Fruit fly (Drosophila melanogaster) whole organism, embryonic: ENCODE results near the gene CG34125.

Source experiments
- B-H1 ChIP-seq: fragments of 200-800 bp; sonication (Bioruptor generic); IDR thresholded peaks from 3 replicates; pipeline ENCODE4 v1.3.6; 2022; ENCODE audit warnings: missing biosample characterization, missing genetic modification characterization
- CG10147 ChIP-seq: fragments of 200-800 bp; sonication (Bioruptor generic); optimal IDR thresholded peaks from 2 replicates; lab custom pipeline; 2019; ENCODE audit warnings: missing biosample characterization, mild to moderate bottlenecking, missing genetic modification characterization, moderate library complexity
- CG10209 ChIP-seq: fragments of 200-800 bp; sonication (Bioruptor generic); optimal IDR thresholded peaks from 3 replicates; lab custom pipeline; 2017; ENCODE audit warnings: missing biosample characterization, mild to moderate bottlenecking, missing genetic modification characterization, missing genetic modification reagents
- CG10366 ChIP-seq: fragments of 200-800 bp; sonication (Bioruptor generic); IDR thresholded peaks from 2 replicates; pipeline ENCODE4 v1.3.6; 2022; ENCODE audit warnings: missing biosample characterization, missing genetic modification characterization
- CG10565 ChIP-seq: fragments of 200-800 bp; sonication (Bioruptor generic); optimal IDR thresholded peaks from 3 replicates; lab custom pipeline; 2016; ENCODE audit warnings: missing biosample characterization, mild to moderate bottlenecking, missing genetic modification characterization
- CG10654 ChIP-seq: fragments of 200-800 bp; sonication (Bioruptor generic); optimal IDR thresholded peaks from 2 replicates; lab custom pipeline; 2016; ENCODE audit warnings: missing biosample characterization, missing genetic modification characterization
- CG12236 ChIP-seq: fragments of 200-800 bp; sonication (Bioruptor generic); optimal IDR thresholded peaks from 2 replicates; lab custom pipeline; 2016; ENCODE audit warnings: missing biosample characterization, missing genetic modification characterization
- CG15696 ChIP-seq: fragments of 200-800 bp; sonication (Bioruptor generic); optimal IDR thresholded peaks from 2 replicates; lab custom pipeline; 2019; ENCODE audit warnings: missing biosample characterization, mild to moderate bottlenecking, missing genetic modification characterization, moderate library complexity
- CG16813 ChIP-seq: fragments of 200-800 bp; sonication (Bioruptor generic); IDR thresholded peaks from 3 replicates; pipeline ENCODE4 v1.3.6; 2022; ENCODE audit warnings: missing biosample characterization, missing genetic modification characterization; ENCODE audit not compliant: partially characterized antibody
- CG34422 ChIP-seq: fragments of 200-800 bp; sonication (Bioruptor generic); IDR thresholded peaks from 3 replicates; pipeline ENCODE4 v1.3.6; 2022; ENCODE audit warnings: missing biosample characterization, missing genetic modification characterization
- CG3726 ChIP-seq: fragments of 200-800 bp; sonication (Bioruptor generic); IDR thresholded peaks from 3 replicates; pipeline ENCODE4, ENCODE4 v1.3.6; 2022; ENCODE audit warnings: missing biosample characterization, missing genetic modification characterization
- CG4820 ChIP-seq: fragments of 200-800 bp; sonication (Bioruptor generic); optimal IDR thresholded peaks from 3 replicates; lab custom pipeline; 2016; ENCODE audit warnings: missing biosample characterization, missing genetic modification characterization
- CG7372 ChIP-seq: fragments of 200-800 bp; sonication (Bioruptor generic); IDR thresholded peaks from 2 replicates; pipeline ENCODE4 v1.3.6; 2022; ENCODE audit warnings: missing biosample characterization, missing genetic modification characterization
- CG7963 ChIP-seq: fragments of 200-800 bp; sonication (Bioruptor generic); IDR thresholded peaks from 3 replicates; pipeline ENCODE4 v1.3.6; 2022; ENCODE audit warnings: missing biosample characterization, missing genetic modification characterization; ENCODE audit not compliant: partially characterized antibody
- CG9727 ChIP-seq: fragments of 200-800 bp; sonication (Bioruptor generic); optimal IDR thresholded peaks from 3 replicates; lab custom pipeline; 2017; ENCODE audit warnings: missing biosample characterization, mild to moderate bottlenecking, missing genetic modification characterization
- CG9876 ChIP-seq: fragments of 200-800 bp; sonication (Bioruptor generic); optimal IDR thresholded peaks from 2 replicates; lab custom pipeline; 2016; ENCODE audit warnings: missing biosample characterization, missing genetic modification characterization
- Camta ChIP-seq: fragments of 200-800 bp; sonication (Bioruptor generic); optimal IDR thresholded peaks from 2 replicates; lab custom pipeline; 2016; ENCODE audit warnings: missing biosample characterization, missing genetic modification characterization
- CkIIα-i1 ChIP-seq: fragments of 200-800 bp; sonication (Bioruptor generic); IDR thresholded peaks from 2 replicates; pipeline ENCODE4 v1.3.6; 2022; ENCODE audit warnings: missing biosample characterization, missing genetic modification characterization
- CrebB ChIP-seq: fragments of 200-800 bp; sonication (Bioruptor generic); optimal IDR thresholded peaks from 3 replicates; lab custom pipeline; 2018; ENCODE audit warnings: missing biosample characterization, mild to moderate bottlenecking, missing genetic modification characterization
- D ChIP-seq, 2 experiments: fragments of 200-800 bp in 1 of 2; fragments of >200 bp in 1 of 2; sonication (Bioruptor generic) in 1 of 2; optimal IDR thresholded peaks; 2 replicates in 1 of 2; 3 replicates in 1 of 2; lab custom pipeline; 2017; ENCODE audit warnings: mild to moderate bottlenecking in 1 of 2, missing biosample characterization in 1 of 2, missing genetic modification characterization in 1 of 2, missing genetic modification reagents in 1 of 2
- H15 ChIP-seq: fragments of 200-800 bp; sonication (Bioruptor generic); IDR thresholded peaks from 3 replicates; pipeline ENCODE4 v1.3.6; 2022; ENCODE audit warnings: missing biosample characterization, missing genetic modification characterization
- HLH4C ChIP-seq: fragments of 200-800 bp; sonication (Bioruptor generic); IDR thresholded peaks from 3 replicates; pipeline ENCODE4 v1.3.6; 2022; ENCODE audit warnings: missing biosample characterization, missing genetic modification characterization; ENCODE audit not compliant: partially characterized antibody
- Hey ChIP-seq: fragments of 200-800 bp; sonication (Bioruptor generic); optimal IDR thresholded peaks from 3 replicates; lab custom pipeline; 2018; ENCODE audit warnings: missing biosample characterization, mild to moderate bottlenecking, missing genetic modification characterization
- Sox100B ChIP-seq: fragments of 200-800 bp; sonication (Bioruptor generic); optimal IDR thresholded peaks from 3 replicates; lab custom pipeline; 2018; ENCODE audit warnings: missing biosample characterization, mild to moderate bottlenecking, missing genetic modification characterization
- ara ChIP-seq: fragments of 200-800 bp; sonication (Bioruptor generic); IDR thresholded peaks from 2 replicates; pipeline ENCODE4 v1.3.6; 2022; ENCODE audit warnings: missing biosample characterization, missing genetic modification characterization
- bbx ChIP-seq: fragments of 200-800 bp; sonication (Bioruptor generic); IDR thresholded peaks from 2 replicates; pipeline ENCODE4 v1.3.6; 2022; ENCODE audit warnings: missing biosample characterization, missing genetic modification characterization; ENCODE audit not compliant: partially characterized antibody
- bigmax ChIP-seq: fragments of 200-800 bp; sonication (Bioruptor generic); optimal IDR thresholded peaks from 2 replicates; lab custom pipeline; 2018; ENCODE audit warnings: missing biosample characterization, mild to moderate bottlenecking, missing genetic modification characterization
- br ChIP-seq: fragments of >200 bp; optimal IDR thresholded peaks from 2 replicates; lab custom pipeline; 2017
- cato ChIP-seq: fragments of 200-800 bp; sonication (Bioruptor generic); optimal IDR thresholded peaks from 2 replicates; lab custom pipeline; 2016; ENCODE audit warnings: missing biosample characterization, missing genetic modification characterization, borderline replicate concordance
- chif ChIP-seq, 2 experiments: fragments of 200-800 bp; sonication (Bioruptor generic); optimal IDR thresholded peaks; 3 replicates each; lab custom pipeline; 2016; ENCODE audit warnings: missing biosample characterization in 2 of 2, missing genetic modification characterization in 2 of 2
- ci ChIP-seq: fragments of 200-800 bp; sonication (Bioruptor generic); IDR thresholded peaks from 3 replicates; pipeline ENCODE4 v1.3.6; 2022; ENCODE audit warnings: missing biosample characterization, missing genetic modification characterization
- crp ChIP-seq, 2 experiments: fragments of 200-800 bp; sonication (Bioruptor generic); optimal IDR thresholded peaks; 2 replicates in 1 of 2; 3 replicates in 1 of 2; lab custom pipeline; 2017; ENCODE audit warnings: missing biosample characterization in 2 of 2, missing genetic modification characterization in 2 of 2, mild to moderate bottlenecking in 1 of 2, moderate library complexity in 1 of 2
- dan ChIP-seq: fragments of 200-800 bp; sonication (Bioruptor generic); IDR thresholded peaks from 2 replicates; pipeline ENCODE4 v1.3.6; 2022; ENCODE audit warnings: missing biosample characterization, missing genetic modification characterization
- eyg ChIP-seq: fragments of 200-800 bp; sonication (Bioruptor generic); optimal IDR thresholded peaks from 3 replicates; lab custom pipeline; 2016; ENCODE audit warnings: missing biosample characterization, missing genetic modification characterization
- fd96Cb ChIP-seq: fragments of 200-800 bp; sonication (Bioruptor generic); optimal IDR thresholded peaks from 2 replicates; lab custom pipeline; 2018; ENCODE audit warnings: missing biosample characterization, mild to moderate bottlenecking, missing genetic modification characterization, moderate library complexity
- fu2 ChIP-seq: fragments of 200-800 bp; sonication (Bioruptor generic); optimal IDR thresholded peaks from 2 replicates; lab custom pipeline; 2016; ENCODE audit warnings: missing biosample characterization, missing genetic modification characterization
- gsb-n ChIP-seq: fragments of 200-800 bp; sonication (Bioruptor generic); optimal IDR thresholded peaks from 3 replicates; lab custom pipeline; 2018; ENCODE audit warnings: missing biosample characterization, mild to moderate bottlenecking, missing genetic modification characterization
- hth ChIP-seq: fragments of >200 bp; optimal IDR thresholded peaks from 2 replicates; lab custom pipeline; 2017; ENCODE audit warnings: inconsistent platforms
- insv ChIP-seq, 2 experiments: fragments of 200-800 bp; sonication (Bioruptor generic); optimal IDR thresholded peaks; 3 replicates each; lab custom pipeline; 2016 to 2018; ENCODE audit warnings: missing biosample characterization in 2 of 2, missing genetic modification characterization in 2 of 2
- jigr1 ChIP-seq: fragments of 200-800 bp; sonication (Bioruptor generic); IDR thresholded peaks from 3 replicates; pipeline ENCODE4 v1.3.6; 2022; ENCODE audit warnings: missing biosample characterization, missing genetic modification characterization
- kay ChIP-seq: fragments of 200-800 bp; sonication (Bioruptor generic); optimal IDR thresholded peaks from 2 replicates; lab custom pipeline; 2016; ENCODE audit warnings: missing biosample characterization, missing genetic modification characterization
- oc ChIP-seq: fragments of 200-800 bp; sonication (Bioruptor generic); optimal IDR thresholded peaks from 2 replicates; lab custom pipeline; 2018; ENCODE audit warnings: missing biosample characterization, mild to moderate bottlenecking, missing genetic modification characterization, moderate library complexity
- pb ChIP-seq: fragments of 200-800 bp; sonication (Bioruptor generic); optimal IDR thresholded peaks from 3 replicates; lab custom pipeline; 2016; ENCODE audit warnings: missing biosample characterization, missing genetic modification characterization
- pum ChIP-seq: fragments of 200-800 bp; sonication (Bioruptor generic); optimal IDR thresholded peaks from 2 replicates; lab custom pipeline; 2016; ENCODE audit warnings: missing biosample characterization, missing genetic modification characterization
- sim ChIP-seq: fragments of 200-800 bp; sonication (Bioruptor generic); IDR thresholded peaks from 2 replicates; pipeline ENCODE4 v1.3.6; 2022; ENCODE audit warnings: missing biosample characterization, missing genetic modification characterization
- tll ChIP-seq, 2 experiments: fragments of 200-800 bp in 1 of 2; fragments of >200 bp in 1 of 2; sonication (Bioruptor generic) in 1 of 2; optimal IDR thresholded peaks; 2 replicates each; lab custom pipeline; 2017 to 2019; ENCODE audit warnings: missing biosample characterization in 2 of 2, missing genetic modification characterization in 2 of 2, mild to moderate bottlenecking in 1 of 2, moderate library complexity in 1 of 2
- toy ChIP-seq: fragments of 200-800 bp; sonication (Bioruptor generic); IDR thresholded peaks from 2 replicates; pipeline ENCODE4 v1.3.6; 2022; ENCODE audit warnings: missing biosample characterization, missing genetic modification characterization
- usp ChIP-seq: fragments of >200 bp; optimal IDR thresholded peaks from 2 replicates; lab custom pipeline; 2017; ENCODE audit warnings: missing biosample characterization, missing genetic modification characterization
- zfh1 ChIP-seq: fragments of 200-800 bp; sonication (Bioruptor generic); IDR thresholded peaks from 3 replicates; pipeline ENCODE4 v1.3.6; 2022; ENCODE audit warnings: missing biosample characterization, missing genetic modification characterization

The CG34125 gene

DNA sequence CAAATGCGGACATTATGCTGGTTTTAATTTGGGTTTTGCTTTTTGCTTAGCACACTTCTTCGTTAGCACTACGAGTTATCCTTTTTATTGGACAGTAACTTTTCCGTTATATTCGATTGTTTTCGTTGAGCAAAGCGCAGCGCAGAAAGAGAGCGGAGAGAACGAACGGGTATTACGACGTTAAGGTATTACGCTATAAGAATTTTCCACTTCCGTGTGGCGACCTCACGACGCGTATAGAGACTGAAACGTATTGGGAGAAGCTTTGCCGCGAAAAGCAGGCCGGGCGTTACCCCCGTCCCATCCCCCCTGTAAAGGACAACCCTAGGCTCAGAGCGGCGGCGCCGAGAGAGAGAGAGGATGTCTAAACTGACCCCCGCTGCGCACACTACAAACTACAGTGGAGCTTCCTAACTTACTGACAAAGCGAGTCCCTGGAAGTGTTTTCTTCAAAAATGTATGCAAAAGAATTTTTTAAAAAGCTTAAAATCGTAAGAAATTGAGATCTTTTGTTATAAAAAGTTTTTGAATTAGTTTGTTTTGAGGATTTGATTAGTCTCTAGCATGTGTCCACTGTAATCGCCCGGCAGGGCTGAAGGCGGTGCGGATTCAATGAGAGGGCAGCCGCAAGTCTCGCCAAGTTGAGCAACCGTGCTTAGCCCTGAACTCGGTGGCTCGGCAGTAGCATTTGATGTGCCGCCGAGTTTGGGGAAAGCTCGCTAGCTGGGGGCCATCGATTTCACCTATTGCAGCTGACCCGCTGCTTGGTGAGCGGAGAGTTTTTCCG lies 39.4 kb downstream of the CG34125 start (continued):
- TF ChIP-seq bbx (GFP tag; lab: Robert Waterston, UW) (no peak), tll (GFP tag; optimal IDR thresholded peaks at IDR 0.05; lab: Kevin White, UChicago) (no peak), fu2 (peak; percentile 95), CG9727 (GFP tag; lab: Kevin White, UChicago) (peak; percentile 93), CG12236 (GFP tag; lab: Kevin White, UChicago) (peak; percentile 84), Camta (peak; percentile 92), CG10654 (GFP tag; lab: Kevin White, UChicago) (peak; percentile 91), pum (GFP tag; lab: Kevin White, UChicago) (peak; percentile 93), CG34422 (GFP tag; lab: Robert Waterston, UW) (peak; percentile 96), Hey (tag; lab: Kevin White, UChicago) (peak; percentile 80), CG10209 (peak; percentile 93), toy (peak; percentile 82), Sox100B (GFP tag; lab: Kevin White, UChicago) (peak; percentile 87), dan (GFP tag; lab: Robert Waterston, UW) (peak; percentile 78), B-H1 (peak; percentile 90), jigr1 (GFP tag; lab: Robert Waterston, UW) (peak; percentile 91), CG16813 (GFP tag; lab: Robert Waterston, UW) (no peak), CG15696 (peak; percentile 80), crp (GFP tag; optimal IDR thresholded peaks at IDR 0.05; lab: Kevin White, UChicago) (peak in 1 of 2 experiments; percentile 48), zfh1 (peak; percentile 95), HLH4C (GFP tag; lab: Robert Waterston, UW) (no peak), cato (peak; percentile 77), D (optimal IDR thresholded peaks at IDR 0.05; lab: Kevin White, UChicago) (no peak), D (GFP tag; optimal IDR thresholded peaks at IDR 0.05; lab: Kevin White, UChicago) (peak; percentile 87), fd96Cb (tag; lab: Kevin White, UChicago) (peak; percentile 93), usp (GFP tag; lab: Kevin White, UChicago) (no peak), ara (GFP tag; lab: Robert Waterston, UW) (peak; percentile 92), CG7372 (GFP tag; lab: Robert Waterston, UW) (peak; percentile 94), CG10366 (GFP tag; lab: Robert Waterston, UW) (peak; percentile 95), gsb-n (tag; lab: Kevin White, UChicago) (peak; percentile 88), kay (GFP tag; lab: Kevin White, UChicago) (peak; percentile 87), CkIIα-i1 (GFP tag; lab: Robert Waterston, UW) (peak; percentile 68; the same call in 1 of the 2 replicates), eyg (GFP tag; lab: Kevin White, UChicago) (peak; percentile 93), sim (GFP tag; lab: Robert Waterston, UW) (peak; percentile 81), CG10147 (peak; percentile 96), ci (peak; percentile 97), CG7963 (GFP tag; lab: Robert Waterston, UW) (no peak), bigmax (GFP tag; lab: Kevin White, UChicago) (peak; percentile 56), chif (GFP tag; optimal IDR thresholded peaks at IDR 0.05; lab: Kevin White, UChicago) (peak; percentile 93 to 94), CG10565 (peak; percentile 62), br (lab: Kevin White, UChicago) (no peak), oc (tag; lab: Kevin White, UChicago) (peak; percentile 94), CG9876 (GFP tag; lab: Kevin White, UChicago) (peak; percentile 92), insv (GFP tag; optimal IDR thresholded peaks at IDR 0.05; lab: Kevin White, UChicago) (peak; percentile 9 to 58), pb (GFP tag; lab: Kevin White, UChicago) (peak; percentile 90), CG4820 (peak; percentile 92), H15 (peak; percentile 96), CG3726 (peak; percentile 93), CrebB (tag; lab: Kevin White, UChicago) (peak; percentile 92), hth (lab: Kevin White, UChicago) (no peak)
